Worm (Caenorhabditis elegans) whole organism, L1 larva: ENCODE data around the gene pdl-1.

Experiments used
- alr-1 ChIP-seq: fragments of 200-800 bp; sonication (Bioruptor generic); optimal IDR thresholded peaks from 2 replicates; lab custom pipeline; 2018; ENCODE audit warnings: borderline replicate concordance, mild to moderate bottlenecking, missing genetic modification characterization, missing compliant biosample characterization
- dsc-1 ChIP-seq: sonication (generic microtip); optimal IDR thresholded peaks from 2 replicates; lab custom pipeline; 2016; ENCODE audit warnings: mild to moderate bottlenecking, missing genetic modification characterization, missing compliant biosample characterization
- elt-2 ChIP-seq: sonication (generic microtip); optimal IDR thresholded peaks from 2 replicates; lab custom pipeline; 2016; ENCODE audit warnings: missing genetic modification characterization, mild to moderate bottlenecking, inconsistent platforms, missing compliant biosample characterization, missing genetic modification reagents
- fkh-10 ChIP-seq: sonication (generic microtip); optimal IDR thresholded peaks from 2 replicates; lab custom pipeline; 2017; ENCODE audit warnings: missing biosample characterization, missing genetic modification reagents, missing genetic modification characterization
- mep-1 ChIP-seq: fragments of 150-350 bp; optimal IDR thresholded peaks from 2 replicates; lab custom pipeline; 2014; ENCODE audit warnings: missing biosample characterization, missing genetic modification characterization
- nhr-11 ChIP-seq: fragments of 150-350 bp; optimal IDR thresholded peaks from 2 replicates; lab custom pipeline; 2014; ENCODE audit warnings: missing biosample characterization, missing genetic modification characterization
- nhr-12 ChIP-seq: sonication (generic microtip); optimal IDR thresholded peaks from 2 replicates; lab custom pipeline; 2017; ENCODE audit warnings: missing biosample characterization, missing genetic modification characterization
- nhr-28 ChIP-seq: fragments of 150-350 bp; optimal IDR thresholded peaks from 2 replicates; lab custom pipeline; 2014; ENCODE audit warnings: missing biosample characterization, missing genetic modification characterization
- nhr-76 ChIP-seq: sonication (generic microtip); optimal IDR thresholded peaks from 2 replicates; lab custom pipeline; 2017; ENCODE audit warnings: missing biosample characterization, missing genetic modification characterization
- rnt-1 ChIP-seq: sonication (generic microtip); optimal IDR thresholded peaks from 2 replicates; lab custom pipeline; 2016; ENCODE audit warnings: mild to moderate bottlenecking, missing genetic modification characterization, moderate library complexity, missing compliant biosample characterization
- snpc-4 ChIP-seq: fragments of 150-350 bp; optimal IDR thresholded peaks from 2 replicates; lab custom pipeline; 2014; ENCODE audit warnings: missing biosample characterization, missing genetic modification characterization
- sptf-1 ChIP-seq: fragments of 150-350 bp; optimal IDR thresholded peaks from 2 replicates; lab custom pipeline; 2014; ENCODE audit warnings: missing biosample characterization, missing genetic modification characterization

- TF ChIP-seq elt-2 (tag; lab: Kevin White, UChicago) (no peak), sptf-1 (tag; lab: Kevin White, UChicago) (no peak), dsc-1 (tag; lab: Kevin White, UChicago) (no peak), mep-1 (no peak), nhr-12 (tag; lab: Kevin White, UChicago) (no peak), nhr-76 (tag; lab: Kevin White, UChicago) (no peak), nhr-11 (tag; lab: Kevin White, UChicago) (no peak), fkh-10 (GFP tag; lab: Kevin White, UChicago) (no peak), rnt-1 (tag; lab: Kevin White, UChicago) (no peak), alr-1 (tag; lab: Kevin White, UChicago) (no peak), nhr-28 (tag; lab: Kevin White, UChicago) (no peak), snpc-4 (tag; lab: Kevin White, UChicago) (no peak)
These were observed 21.8 kb downstream of the pdl-1 start, which contains the start of gene srd-59 for ce11 chrII:7205388-7205787.
